Worm (Caenorhabditis elegans): ENCODE measurements around the gene nspe-3.

DNA sequence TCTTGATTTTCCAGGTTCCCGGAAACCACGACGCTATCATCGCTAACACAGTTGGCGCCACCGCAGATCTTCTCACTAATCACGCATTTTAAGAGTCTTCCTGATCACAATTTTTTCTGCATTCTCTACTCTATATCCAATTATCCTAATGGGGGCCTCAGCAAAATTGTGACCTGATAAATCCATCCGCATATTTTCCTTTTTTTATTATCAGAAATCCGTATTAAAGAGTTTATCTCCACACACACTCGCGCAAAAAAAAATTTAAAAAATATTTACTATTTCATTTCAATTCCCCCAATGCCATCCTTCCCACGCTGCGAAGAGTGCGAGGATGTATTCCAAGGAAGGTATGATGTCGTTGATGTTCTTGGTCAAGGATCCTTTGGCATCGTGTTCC is 10.8 kb upstream of the nspe-3 start, which contains the start of gene Y38E10A.8:
- TF ChIP-seq isw-1 (GFP tag; IDR thresholded peaks at IDR 0.05) (no peak), vab-15 (tag; optimal IDR thresholded peaks at IDR 0.05) (no peak), aly-2 (tag; optimal IDR thresholded peaks at IDR 0.05) (no peak), blmp-1 (tag; optimal IDR thresholded peaks at IDR 0.05) (no peak), C34B4.2 (tag; optimal IDR thresholded peaks at IDR 0.05) (no peak), lin-35 (GFP tag; optimal IDR thresholded peaks at IDR 0.05) (no peak), sox-4 (tag; optimal IDR thresholded peaks at IDR 0.05) (no peak), skn-1 (tag; optimal IDR thresholded peaks at IDR 0.05) (no peak), unc-130 (tag; optimal IDR thresholded peaks at IDR 0.05) (no peak), unc-62 (GFP tag; optimal IDR thresholded peaks at IDR 0.05) (no peak)
